Worm (Caenorhabditis elegans) whole organism, early embryonic: Measurements from ENCODE around the gene R02F11.2.

ENCODE experiments used
- B0310.2 ChIP-seq: sonication (generic microtip); optimal IDR thresholded peaks from 2 replicates; lab custom pipeline; 2016; ENCODE audit warnings: mild to moderate bottlenecking, missing genetic modification characterization, missing compliant biosample characterization
- F13C5.2 ChIP-seq: sonication (generic microtip); optimal IDR thresholded peaks from 2 replicates; lab custom pipeline; 2017; ENCODE audit warnings: mild to moderate bottlenecking, missing genetic modification characterization, inconsistent platforms, missing compliant biosample characterization
- aly-1 ChIP-seq: sonication (generic microtip); optimal IDR thresholded peaks from 2 replicates; lab custom pipeline; 2016; ENCODE audit warnings: missing genetic modification characterization, missing compliant biosample characterization
- ama-1 ChIP-seq: fragments of 150-350 bp; optimal IDR thresholded peaks from 2 replicates; lab custom pipeline; 2014
- ceh-13 ChIP-seq: fragments of 200-800 bp; sonication (Bioruptor generic); optimal IDR thresholded peaks from 2 replicates; lab custom pipeline; 2018; ENCODE audit warnings: mild to moderate bottlenecking, missing genetic modification characterization, missing compliant biosample characterization
- ceh-36 ChIP-seq: sonication (generic microtip); optimal IDR thresholded peaks from 2 replicates; lab custom pipeline; 2016; ENCODE audit warnings: missing genetic modification characterization, inconsistent platforms, missing compliant biosample characterization
- ets-7 ChIP-seq: sonication (generic microtip); optimal IDR thresholded peaks from 2 replicates; lab custom pipeline; 2016; ENCODE audit warnings: missing genotype, missing genetic modification characterization, missing compliant biosample characterization
- flt-1 ChIP-seq: fragments of 200-800 bp; sonication (Bioruptor generic); IDR thresholded peaks from 2 replicates; pipeline ENCODE4 v1.3.6; 2022; ENCODE audit warnings: missing genetic modification characterization, missing compliant biosample characterization
- hmbx-1 ChIP-seq: sonication (generic microtip); optimal IDR thresholded peaks from 2 replicates; lab custom pipeline; 2016; ENCODE audit warnings: mild to moderate bottlenecking, missing genetic modification characterization, missing compliant biosample characterization
- hmg-4 ChIP-seq: fragments of 200-800 bp; sonication (Bioruptor generic); optimal IDR thresholded peaks from 2 replicates; lab custom pipeline; 2018; ENCODE audit warnings: mild to moderate bottlenecking, missing genetic modification characterization, missing compliant biosample characterization
- hnd-1 ChIP-seq: sonication (generic microtip); optimal IDR thresholded peaks from 2 replicates; lab custom pipeline; 2016; ENCODE audit warnings: missing genetic modification characterization, missing compliant biosample characterization
- pes-1 ChIP-seq: fragments of 200-800 bp; sonication (Bioruptor generic); IDR thresholded peaks from 2 replicates; pipeline ENCODE4 v1.3.6; 2022; ENCODE audit warnings: missing genetic modification reagents, missing genetic modification characterization, missing compliant biosample characterization
- scrt-1 ChIP-seq: fragments of 200-800 bp; sonication (Bioruptor generic); IDR thresholded peaks from 2 replicates; pipeline ENCODE4 v1.3.6; 2022; ENCODE audit warnings: missing genetic modification characterization, missing compliant biosample characterization
- sea-1 ChIP-seq: fragments of 200-800 bp; sonication (Bioruptor generic); conservative IDR thresholded peaks from 2 replicates; pipeline ENCODE4 v1.3.6; 2022; ENCODE audit warnings: missing genetic modification characterization, missing compliant biosample characterization
- tbx-11 ChIP-seq: fragments of 200-800 bp; sonication (Bioruptor generic); IDR thresholded peaks from 2 replicates; pipeline ENCODE4 v1.3.6; 2022; ENCODE audit warnings: missing genetic modification characterization, missing compliant biosample characterization
- tbx-37 ChIP-seq: fragments of 200-800 bp; sonication (Bioruptor generic); conservative IDR thresholded peaks from 2 replicates; pipeline ENCODE4 v1.3.6; 2022; ENCODE audit warnings: missing genetic modification reagents, missing genetic modification characterization, missing compliant biosample characterization
- tra-4 ChIP-seq: sonication (generic microtip); optimal IDR thresholded peaks from 2 replicates; lab custom pipeline; 2017; ENCODE audit warnings: missing genetic modification characterization, missing compliant biosample characterization

R02F11.2 gene

ce11 chrV:4800794-4801193, 6.4 kb downstream of the R02F11.2 start, which contains the start of gene R02F11.1:
R02F11.1 (plus strand) TSS chrV:4801094.
- TF ChIP-seq aly-1 (tag; lab: Kevin White, UChicago) (no peak), tbx-11 (no peak), F13C5.2 (no peak), ets-7 (tag; lab: Kevin White, UChicago) (no peak), hmbx-1 (tag; lab: Kevin White, UChicago) (no peak), tbx-37 (no peak), sea-1 (no peak), hnd-1 (tag; lab: Kevin White, UChicago) (no peak), flt-1 (no peak), ama-1 (no peak), tra-4 (tag; lab: Kevin White, UChicago) (no peak), ceh-36 (tag; lab: Kevin White, UChicago) (no peak), hmg-4 (GFP tag; lab: Kevin White, UChicago) (no peak), scrt-1 (no peak)

ce11 chrV:4801943-4802342, 7.5 kb downstream of the R02F11.2 start:
- TF ChIP-seq F13C5.2 (no peak), ama-1 (no peak), B0310.2 (tag; lab: Kevin White, UChicago) (no peak), flt-1 (no peak), ceh-36 (tag; lab: Kevin White, UChicago) (no peak), scrt-1 (no peak), sea-1 (no peak), hmbx-1 (tag; lab: Kevin White, UChicago) (no peak), tbx-11 (no peak), ets-7 (tag; lab: Kevin White, UChicago) (no peak), tra-4 (tag; lab: Kevin White, UChicago) (no peak), hmg-4 (GFP tag; lab: Kevin White, UChicago) (no peak), pes-1 (GFP tag; lab: Robert Waterston, UW) (no peak), aly-1 (tag; lab: Kevin White, UChicago) (no peak), ceh-13 (no peak), hnd-1 (tag; lab: Kevin White, UChicago) (no peak), tbx-37 (no peak)

ce11 chrV:4805847-4806246, 11.4 kb downstream of the R02F11.2 start, which contains the start of gene R02F11.3:
R02F11.3 (minus strand) TSS chrV:4805947.
- TF ChIP-seq sea-1 (no peak), tbx-11 (no peak), tra-4 (tag; lab: Kevin White, UChicago) (no peak), scrt-1 (no peak), F13C5.2 (no peak), ets-7 (tag; lab: Kevin White, UChicago) (no peak), aly-1 (tag; lab: Kevin White, UChicago) (no peak), ceh-13 (no peak), pes-1 (GFP tag; lab: Robert Waterston, UW) (no peak), flt-1 (no peak), tbx-37 (no peak), hmbx-1 (tag; lab: Kevin White, UChicago) (no peak), hmg-4 (GFP tag; lab: Kevin White, UChicago) (no peak)

- TF ChIP-seq F13C5.2 (no peak), ama-1 (no peak), aly-1 (tag; lab: Kevin White, UChicago) (no peak), hmbx-1 (tag; lab: Kevin White, UChicago) (no peak), pes-1 (GFP tag; lab: Robert Waterston, UW) (no peak), tbx-37 (no peak), B0310.2 (tag; lab: Kevin White, UChicago) (no peak), ceh-13 (no peak), tbx-11 (no peak), hmg-4 (GFP tag; lab: Kevin White, UChicago) (no peak), scrt-1 (no peak), ets-7 (tag; lab: Kevin White, UChicago) (no peak), tra-4 (tag; lab: Kevin White, UChicago) (no peak), ceh-36 (tag; lab: Kevin White, UChicago) (no peak), sea-1 (no peak), flt-1 (no peak), hnd-1 (tag; lab: Kevin White, UChicago) (no peak)
Observed at ce11 chrV:4806859-4807258, 12.5 kb downstream of the R02F11.2 start.

DNA sequence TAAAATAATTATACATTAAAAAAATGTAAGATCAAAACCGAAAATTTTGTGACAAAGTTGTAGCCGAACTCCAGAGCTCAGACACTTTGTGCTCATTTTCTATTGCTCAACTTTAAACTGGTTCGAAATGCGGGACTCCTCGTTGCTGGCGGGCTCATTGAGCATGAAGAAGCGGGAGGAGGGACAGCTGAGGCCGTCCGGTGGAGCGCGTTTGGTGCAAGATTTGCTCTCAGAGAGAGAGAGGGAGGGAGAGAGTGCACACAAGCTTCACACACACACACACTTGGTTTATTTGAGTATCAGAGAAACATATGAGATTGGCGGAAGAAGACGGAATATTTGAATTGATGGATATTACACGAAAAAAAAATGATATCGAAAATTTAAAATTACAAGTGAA, 16.3 kb downstream of the R02F11.2 start:
- TF ChIP-seq flt-1 (no peak), B0310.2 (tag; lab: Kevin White, UChicago) (no peak), hmg-4 (GFP tag; lab: Kevin White, UChicago) (peak; percentile 54)

DNA sequence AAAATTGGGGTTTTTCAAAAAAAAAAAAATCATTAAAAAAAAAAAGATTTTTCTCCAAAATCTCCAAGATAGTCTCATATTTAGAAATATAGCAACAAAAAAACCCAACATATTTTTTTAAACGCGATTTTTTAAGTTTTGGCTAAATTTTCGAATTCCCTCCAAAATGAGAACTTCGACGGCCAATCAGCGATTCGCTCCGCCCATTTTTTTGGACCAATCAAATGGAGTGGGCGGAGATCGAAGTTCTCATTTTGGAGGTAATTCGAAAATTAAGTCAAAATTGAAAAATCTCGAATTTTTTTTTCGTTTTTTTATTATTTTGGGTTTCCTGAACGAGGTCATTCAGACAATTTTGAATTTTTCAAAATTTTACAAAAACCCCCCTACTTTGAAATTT, 19.4 kb downstream of the R02F11.2 start:
- no peak for TF ChIP-seq tbx-37
- no peak for TF ChIP-seq scrt-1
- TF ChIP-seq hnd-1 (tag; lab: Kevin White, UChicago) = no peak
- no peak for TF ChIP-seq aly-1 (tag; lab: Kevin White, UChicago)
- TF ChIP-seq tra-4 (tag; lab: Kevin White, UChicago) = no peak
- no peak for TF ChIP-seq ceh-13
- TF ChIP-seq ama-1 = no peak
- no peak for TF ChIP-seq pes-1 (GFP tag; lab: Robert Waterston, UW)
- TF ChIP-seq B0310.2 (tag; lab: Kevin White, UChicago) = no peak
- TF ChIP-seq ceh-36 (tag; lab: Kevin White, UChicago) = no peak
- TF ChIP-seq ets-7 (tag; lab: Kevin White, UChicago) = no peak
- TF ChIP-seq hmg-4 (GFP tag; lab: Kevin White, UChicago) = no peak
- TF ChIP-seq hmbx-1 (tag; lab: Kevin White, UChicago) = no peak

DNA sequence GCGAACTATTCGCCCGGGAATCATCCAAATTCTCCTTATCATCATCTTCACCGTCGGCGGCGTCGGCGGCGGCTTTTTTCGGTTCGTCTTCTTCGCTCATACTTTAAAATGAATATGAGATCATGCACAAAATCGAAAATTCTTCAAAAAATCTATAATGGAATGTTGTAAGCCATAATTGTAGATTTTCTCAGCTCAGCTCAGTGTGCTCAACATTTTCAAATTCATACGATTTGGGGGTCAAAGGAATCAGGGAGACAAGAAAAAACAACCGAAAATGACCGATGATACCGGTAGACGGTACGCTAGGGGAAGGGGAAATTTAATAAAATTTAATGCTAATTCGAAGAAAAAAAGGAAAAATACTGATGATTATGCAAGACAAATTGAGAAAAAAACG, 24.2 kb downstream of the R02F11.2 start, which contains the start of gene ccep-97:
ccep-97 (minus strand) TSS at position 101 of the 400 bp plus-strand sequence.
- TF ChIP-seq pes-1 (GFP tag; lab: Robert Waterston, UW) (no peak), B0310.2 (tag; lab: Kevin White, UChicago) (no peak), tbx-37 (no peak), ama-1 (no peak), hmbx-1 (tag; lab: Kevin White, UChicago) (no peak), ceh-36 (tag; lab: Kevin White, UChicago) (no peak), sea-1 (no peak), scrt-1 (no peak), hnd-1 (tag; lab: Kevin White, UChicago) (no peak), tra-4 (tag; lab: Kevin White, UChicago) (no peak), hmg-4 (GFP tag; lab: Kevin White, UChicago) (no peak), F13C5.2 (no peak)
